Worm (Caenorhabditis elegans): ENCODE results near the gene F54E2.1.

ce11 chrV:2780786-2781185 is 29.4 kb upstream of the F54E2.1 start, which contains the start of gene R05D8.11:
- no peak for TF ChIP-seq nhr-237 (tag; optimal IDR thresholded peaks at IDR 0.05)
- TF ChIP-seq mdl-1 (tag; optimal IDR thresholded peaks at IDR 0.05): no peak

Data from whole organism, L2 larva.